Worm (Caenorhabditis elegans) whole organism, early embryonic: ENCODE results near the gene Y54E2A.7.

Experiments
- B0310.2 ChIP-seq: sonication (generic microtip); optimal IDR thresholded peaks from 2 replicates; lab custom pipeline; 2016; ENCODE audit warnings: mild to moderate bottlenecking, missing genetic modification characterization, missing compliant biosample characterization
- F13C5.2 ChIP-seq: sonication (generic microtip); optimal IDR thresholded peaks from 2 replicates; lab custom pipeline; 2017; ENCODE audit warnings: mild to moderate bottlenecking, missing genetic modification characterization, inconsistent platforms, missing compliant biosample characterization
- aly-1 ChIP-seq: sonication (generic microtip); optimal IDR thresholded peaks from 2 replicates; lab custom pipeline; 2016; ENCODE audit warnings: missing genetic modification characterization, missing compliant biosample characterization
- ama-1 ChIP-seq: fragments of 150-350 bp; optimal IDR thresholded peaks from 2 replicates; lab custom pipeline; 2014
- ceh-13 ChIP-seq: fragments of 200-800 bp; sonication (Bioruptor generic); optimal IDR thresholded peaks from 2 replicates; lab custom pipeline; 2018; ENCODE audit warnings: mild to moderate bottlenecking, missing genetic modification characterization, missing compliant biosample characterization
- ceh-36 ChIP-seq: sonication (generic microtip); optimal IDR thresholded peaks from 2 replicates; lab custom pipeline; 2016; ENCODE audit warnings: missing genetic modification characterization, inconsistent platforms, missing compliant biosample characterization
- ets-7 ChIP-seq: sonication (generic microtip); optimal IDR thresholded peaks from 2 replicates; lab custom pipeline; 2016; ENCODE audit warnings: missing genotype, missing genetic modification characterization, missing compliant biosample characterization
- flt-1 ChIP-seq: fragments of 200-800 bp; sonication (Bioruptor generic); IDR thresholded peaks from 2 replicates; pipeline ENCODE4 v1.3.6; 2022; ENCODE audit warnings: missing genetic modification characterization, missing compliant biosample characterization
- hmbx-1 ChIP-seq: sonication (generic microtip); optimal IDR thresholded peaks from 2 replicates; lab custom pipeline; 2016; ENCODE audit warnings: mild to moderate bottlenecking, missing genetic modification characterization, missing compliant biosample characterization
- hmg-4 ChIP-seq: fragments of 200-800 bp; sonication (Bioruptor generic); optimal IDR thresholded peaks from 2 replicates; lab custom pipeline; 2018; ENCODE audit warnings: mild to moderate bottlenecking, missing genetic modification characterization, missing compliant biosample characterization
- hnd-1 ChIP-seq: sonication (generic microtip); optimal IDR thresholded peaks from 2 replicates; lab custom pipeline; 2016; ENCODE audit warnings: missing genetic modification characterization, missing compliant biosample characterization
- pes-1 ChIP-seq: fragments of 200-800 bp; sonication (Bioruptor generic); IDR thresholded peaks from 2 replicates; pipeline ENCODE4 v1.3.6; 2022; ENCODE audit warnings: missing genetic modification reagents, missing genetic modification characterization, missing compliant biosample characterization
- scrt-1 ChIP-seq: fragments of 200-800 bp; sonication (Bioruptor generic); IDR thresholded peaks from 2 replicates; pipeline ENCODE4 v1.3.6; 2022; ENCODE audit warnings: missing genetic modification characterization, missing compliant biosample characterization
- sea-1 ChIP-seq: fragments of 200-800 bp; sonication (Bioruptor generic); conservative IDR thresholded peaks from 2 replicates; pipeline ENCODE4 v1.3.6; 2022; ENCODE audit warnings: missing genetic modification characterization, missing compliant biosample characterization
- tbx-11 ChIP-seq: fragments of 200-800 bp; sonication (Bioruptor generic); IDR thresholded peaks from 2 replicates; pipeline ENCODE4 v1.3.6; 2022; ENCODE audit warnings: missing genetic modification characterization, missing compliant biosample characterization
- tbx-37 ChIP-seq: fragments of 200-800 bp; sonication (Bioruptor generic); conservative IDR thresholded peaks from 2 replicates; pipeline ENCODE4 v1.3.6; 2022; ENCODE audit warnings: missing genetic modification reagents, missing genetic modification characterization, missing compliant biosample characterization
- tra-4 ChIP-seq: sonication (generic microtip); optimal IDR thresholded peaks from 2 replicates; lab custom pipeline; 2017; ENCODE audit warnings: missing genetic modification characterization, missing compliant biosample characterization

Gene Y54E2A.7

DNA sequence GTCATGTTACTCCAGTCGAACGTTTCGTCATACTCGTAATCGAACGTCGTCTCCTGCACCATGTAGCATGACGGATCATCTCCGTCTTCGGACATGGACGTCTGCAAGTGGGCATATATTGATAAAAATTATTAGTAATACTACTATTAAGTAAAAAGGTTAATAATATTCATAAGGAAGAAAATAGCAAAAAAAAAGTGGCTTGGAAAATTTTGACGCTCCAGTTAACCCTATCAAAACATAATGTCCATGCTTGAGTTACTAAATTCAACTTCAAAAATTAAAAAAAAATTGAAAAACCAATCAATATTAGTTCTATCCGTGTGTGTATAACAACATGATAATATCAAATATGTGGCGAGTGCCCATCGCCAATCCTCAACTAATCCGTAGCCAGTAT is 33.7 kb downstream of the Y54E2A.7 start, which contains the start of gene npr-34:
npr-34 (minus strand) TSS at position 101 of the 400 bp plus-strand sequence.
- TF ChIP-seq F13C5.2 (tag; lab: Kevin White, UChicago): no peak
- TF ChIP-seq ets-7 (tag; lab: Kevin White, UChicago): no peak

DNA sequence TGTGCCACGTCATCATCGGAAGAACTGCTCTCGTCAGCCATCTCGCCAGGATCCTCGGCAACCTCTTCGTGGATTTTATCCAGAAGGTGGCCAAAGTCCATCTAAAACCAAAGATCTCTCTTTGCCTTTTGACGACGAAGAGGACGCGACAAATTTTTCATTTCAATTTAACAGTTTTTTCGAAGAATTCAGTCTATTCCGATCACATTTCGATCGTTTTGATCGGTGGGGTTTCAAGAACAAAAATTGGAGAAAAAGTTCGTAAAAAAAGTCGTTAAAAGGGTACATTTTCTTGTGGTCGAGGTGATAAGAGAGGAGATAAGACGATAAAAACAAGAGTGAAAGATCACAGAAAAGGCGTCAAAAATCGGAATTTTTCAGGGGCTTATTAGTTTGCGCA is 39.4 kb downstream of the Y54E2A.7 start, which contains the start of gene glna-1:
glna-1 (minus strand) TSS at position 101 of the 400 bp plus-strand sequence.
- TF ChIP-seq aly-1 (tag; lab: Kevin White, UChicago): no peak
- no peak for TF ChIP-seq tbx-11
- no peak for TF ChIP-seq flt-1

DNA sequence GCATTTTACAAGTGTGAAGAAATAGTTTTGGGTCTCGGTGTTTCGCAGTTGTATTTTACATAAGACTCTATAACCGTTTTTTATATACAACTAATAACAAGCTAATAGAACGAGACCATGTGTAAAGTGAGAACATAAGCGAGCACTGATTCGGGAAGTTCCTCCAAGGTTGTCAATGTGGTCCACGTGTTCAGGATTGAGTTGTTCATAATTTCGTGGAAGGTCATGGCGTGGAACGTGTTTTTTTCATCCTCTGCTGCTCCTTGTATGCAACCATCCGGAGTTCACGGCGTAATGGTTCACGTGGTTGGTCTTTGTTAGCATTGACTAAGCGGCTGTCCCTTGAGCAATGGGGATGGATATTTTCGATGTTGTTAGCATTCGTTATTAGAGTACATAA is 44.7 kb downstream of the Y54E2A.7 start:
- TF ChIP-seq flt-1 (no peak), tbx-37 (GFP tag; lab: Robert Waterston, UW) (no peak), tra-4 (tag; lab: Kevin White, UChicago) (no peak), B0310.2 (no peak), aly-1 (tag; lab: Kevin White, UChicago) (no peak), ama-1 (lab: Kevin White, UChicago) (no peak), ceh-36 (tag; lab: Kevin White, UChicago) (no peak), hmbx-1 (no peak), tbx-11 (no peak), F13C5.2 (tag; lab: Kevin White, UChicago) (no peak), scrt-1 (no peak), ceh-13 (GFP tag; lab: Kevin White, UChicago) (no peak), hmg-4 (GFP tag; lab: Kevin White, UChicago) (no peak), sea-1 (GFP tag; lab: Robert Waterston, UW) (no peak), ets-7 (tag; lab: Kevin White, UChicago) (no peak), pes-1 (GFP tag; lab: Robert Waterston, UW) (no peak), hnd-1 (tag; lab: Kevin White, UChicago) (no peak)
